Worm (Caenorhabditis elegans) whole organism, early embryonic: Measurements from ENCODE around the gene srw-11.

Experiments used
- F13C5.2 ChIP-seq: sonication (generic microtip); optimal IDR thresholded peaks from 2 replicates; lab custom pipeline; 2017; ENCODE audit warnings: mild to moderate bottlenecking, missing genetic modification characterization, inconsistent platforms, missing compliant biosample characterization
- aly-1 ChIP-seq: sonication (generic microtip); optimal IDR thresholded peaks from 2 replicates; lab custom pipeline; 2016; ENCODE audit warnings: missing genetic modification characterization, missing compliant biosample characterization
- ama-1 ChIP-seq: fragments of 150-350 bp; optimal IDR thresholded peaks from 2 replicates; lab custom pipeline; 2014
- ceh-13 ChIP-seq: fragments of 200-800 bp; sonication (Bioruptor generic); optimal IDR thresholded peaks from 2 replicates; lab custom pipeline; 2018; ENCODE audit warnings: mild to moderate bottlenecking, missing genetic modification characterization, missing compliant biosample characterization
- ets-7 ChIP-seq: sonication (generic microtip); optimal IDR thresholded peaks from 2 replicates; lab custom pipeline; 2016; ENCODE audit warnings: missing genotype, missing genetic modification characterization, missing compliant biosample characterization
- flt-1 ChIP-seq: fragments of 200-800 bp; sonication (Bioruptor generic); IDR thresholded peaks from 2 replicates; pipeline ENCODE4 v1.3.6; 2022; ENCODE audit warnings: missing genetic modification characterization, missing compliant biosample characterization
- hmbx-1 ChIP-seq: sonication (generic microtip); optimal IDR thresholded peaks from 2 replicates; lab custom pipeline; 2016; ENCODE audit warnings: mild to moderate bottlenecking, missing genetic modification characterization, missing compliant biosample characterization
- pes-1 ChIP-seq: fragments of 200-800 bp; sonication (Bioruptor generic); IDR thresholded peaks from 2 replicates; pipeline ENCODE4 v1.3.6; 2022; ENCODE audit warnings: missing genetic modification reagents, missing genetic modification characterization, missing compliant biosample characterization
- scrt-1 ChIP-seq: fragments of 200-800 bp; sonication (Bioruptor generic); IDR thresholded peaks from 2 replicates; pipeline ENCODE4 v1.3.6; 2022; ENCODE audit warnings: missing genetic modification characterization, missing compliant biosample characterization
- sea-1 ChIP-seq: fragments of 200-800 bp; sonication (Bioruptor generic); conservative IDR thresholded peaks from 2 replicates; pipeline ENCODE4 v1.3.6; 2022; ENCODE audit warnings: missing genetic modification characterization, missing compliant biosample characterization
- tbx-37 ChIP-seq: fragments of 200-800 bp; sonication (Bioruptor generic); conservative IDR thresholded peaks from 2 replicates; pipeline ENCODE4 v1.3.6; 2022; ENCODE audit warnings: missing genetic modification reagents, missing genetic modification characterization, missing compliant biosample characterization

DNA sequence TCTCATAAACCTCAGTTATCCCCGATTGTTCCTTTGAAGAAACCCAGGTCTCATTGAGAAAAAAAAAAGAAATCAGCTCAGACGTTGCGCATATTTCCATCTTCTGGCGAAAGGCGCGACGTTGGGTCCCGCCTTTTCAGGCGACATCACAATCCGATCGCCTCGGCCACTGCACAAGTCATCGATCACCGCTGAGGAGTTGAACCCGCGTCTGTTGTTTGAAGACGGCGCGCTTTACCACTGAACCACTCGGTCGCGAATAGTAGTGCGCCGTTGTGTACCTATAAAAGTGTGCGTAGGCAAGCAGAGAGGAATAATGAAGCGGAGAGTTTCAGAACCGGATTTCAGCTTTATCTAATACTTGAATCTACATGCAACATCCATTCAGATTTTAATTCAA is 49.2 kb downstream of the srw-11 start, which contains the start of gene Y75B12B.11:
- TF ChIP-seq aly-1 (tag; lab: Kevin White, UChicago) (peak; percentile 96), ama-1 (lab: Kevin White, UChicago) (peak; percentile 48), sea-1 (peak; percentile 94), flt-1 (GFP tag; lab: Robert Waterston, UW) (peak; percentile 91), tbx-37 (peak; percentile 80), hmbx-1 (peak; percentile 67), F13C5.2 (tag; lab: Kevin White, UChicago) (peak; percentile 97), ets-7 (peak; percentile 88), pes-1 (peak; percentile 94), ceh-13 (peak; percentile 89), scrt-1 (peak; percentile 93)
